Worm (Caenorhabditis elegans) whole organism, midembryonic: Measurements from ENCODE around the gene ttr-35.

Experiments
- cog-1 ChIP-seq: sonication (generic microtip); optimal IDR thresholded peaks from 2 replicates; lab custom pipeline; 2016; ENCODE audit warnings: missing genetic modification characterization, missing compliant biosample characterization
- flt-1 ChIP-seq: fragments of 200-800 bp; sonication (Bioruptor generic); IDR thresholded peaks from 2 replicates; pipeline ENCODE4 v1.3.6; 2022; ENCODE audit warnings: missing genetic modification characterization, missing compliant biosample characterization
- klf-2 ChIP-seq: fragments of 200-800 bp; sonication (Bioruptor generic); conservative IDR thresholded peaks from 2 replicates; pipeline ENCODE4 v1.3.6; 2022; ENCODE audit warnings: missing genetic modification reagents, missing genetic modification characterization, missing compliant biosample characterization
- ref-1 ChIP-seq: fragments of 200-800 bp; sonication (Bioruptor generic); conservative IDR thresholded peaks from 2 replicates; pipeline ENCODE4 v1.3.6; 2022; ENCODE audit warnings: missing genetic modification reagents, missing genetic modification characterization, missing compliant biosample characterization

DNA sequence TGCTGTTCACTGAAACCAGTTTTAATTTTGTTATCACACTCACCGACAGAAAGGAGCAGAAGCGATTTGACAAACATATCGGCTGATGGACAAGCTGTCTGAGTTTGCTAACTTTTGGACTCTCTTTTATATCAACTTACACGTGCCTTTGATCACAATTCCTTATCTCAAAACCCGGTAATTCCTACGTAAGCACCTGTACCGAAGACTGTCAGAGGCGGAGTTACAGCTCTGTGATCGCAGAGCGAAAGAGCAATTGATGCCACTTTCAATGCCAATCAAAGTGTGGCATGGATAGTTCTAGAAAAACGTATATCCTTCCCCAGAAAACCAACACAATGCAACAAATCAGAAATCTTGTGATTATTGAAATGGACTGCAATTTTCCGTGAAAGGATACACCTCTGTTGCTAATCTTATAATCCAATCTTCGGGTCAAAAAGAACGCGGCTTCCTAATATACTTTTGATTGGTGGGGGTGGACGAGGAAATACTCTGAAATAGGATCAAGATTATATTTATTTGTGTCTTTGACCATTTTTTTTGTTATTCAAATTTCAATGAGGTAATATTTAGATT, 24.7 kb downstream of the ttr-35 start, which contains the start of gene ilys-5:
- no peak for TF ChIP-seq cog-1
- TF ChIP-seq flt-1 (GFP tag; lab: Robert Waterston, UW) = no peak
- no peak for TF ChIP-seq ref-1 (GFP tag; lab: Robert Waterston, UW)
- TF ChIP-seq klf-2 (GFP tag; lab: Robert Waterston, UW) = no peak
